Worm (Caenorhabditis elegans): ENCODE data around the gene miga-1.

DNA sequence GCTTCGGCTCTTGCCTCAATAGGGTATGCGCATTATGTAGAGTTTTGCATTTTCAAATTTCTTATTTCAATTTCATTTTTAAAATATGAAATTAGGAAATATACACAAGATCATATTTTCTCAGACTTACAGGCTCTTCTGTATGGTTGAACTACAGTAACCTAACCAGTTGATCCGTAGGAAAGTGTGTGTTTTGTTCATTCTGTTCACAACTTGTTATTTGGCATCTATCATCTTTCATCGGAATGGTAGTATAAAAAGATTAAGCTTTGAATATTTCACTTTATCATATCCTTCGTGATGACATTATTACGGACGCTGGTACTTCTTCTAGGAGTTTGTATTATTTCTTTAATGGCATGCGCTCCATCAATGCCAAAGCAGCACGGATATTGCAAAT lies 5.3 kb upstream of the miga-1 start, which contains the start of gene K01D12.10:
- TF ChIP-seq nhr-12 (tag; optimal IDR thresholded peaks at IDR 0.05): no peak
- TF ChIP-seq ces-1 (GFP tag; optimal IDR thresholded peaks at IDR 0.05): no peak
- no peak for TF ChIP-seq ztf-11 (tag; optimal IDR thresholded peaks at IDR 0.05)
- no peak for TF ChIP-seq ceh-43 (GFP tag; optimal IDR thresholded peaks at IDR 0.05)
- no peak for TF ChIP-seq pha-4 (tag; optimal IDR thresholded peaks at IDR 0.05)
- no peak for TF ChIP-seq M03D4.4 (tag; optimal IDR thresholded peaks at IDR 0.05)
- no peak for TF ChIP-seq elt-3 (tag; optimal IDR thresholded peaks at IDR 0.05)
- no peak for TF ChIP-seq nhr-76 (tag; optimal IDR thresholded peaks at IDR 0.05)
- TF ChIP-seq lsy-2 (tag; optimal IDR thresholded peaks at IDR 0.05): no peak
- no peak for TF ChIP-seq sptf-1 (tag; optimal IDR thresholded peaks at IDR 0.05)
- TF ChIP-seq nhr-237 (tag; optimal IDR thresholded peaks at IDR 0.05): no peak
- TF ChIP-seq elt-1 (tag; optimal IDR thresholded peaks at IDR 0.05; ENCODE audit: borderline replicate concordance, insufficient read depth): no peak
- no peak for TF ChIP-seq lin-13 (tag; optimal IDR thresholded peaks at IDR 0.05)
- no peak for TF ChIP-seq snpc-4 (tag; optimal IDR thresholded peaks at IDR 0.05)

All from whole organism, mixed stage, embryonic.